Fruit fly (Drosophila melanogaster): ENCODE results near the gene CG13040.

- TF ChIP-seq bab1 (GFP tag; optimal IDR thresholded peaks at IDR 0.05) (no peak), CG14711 (tag; optimal IDR thresholded peaks at IDR 0.05) (no peak), tj (GFP tag; optimal IDR thresholded peaks at IDR 0.05) (no peak), CG5204 (GFP tag; optimal IDR thresholded peaks at IDR 0.05) (no peak), Crg-1 (GFP tag; optimal IDR thresholded peaks at IDR 0.05) (no peak), CG33017 (tag; optimal IDR thresholded peaks at IDR 0.05) (no peak), pad (GFP tag; optimal IDR thresholded peaks at IDR 0.05) (no peak), CG7045 (GFP tag; optimal IDR thresholded peaks at IDR 0.05) (no peak), ovo (GFP tag; optimal IDR thresholded peaks at IDR 0.05) (no peak), CG7101 (tag; optimal IDR thresholded peaks at IDR 0.05) (no peak)
Measured at dm6 chr3L:16279987-16280454, 46.5 kb downstream of the CG13040 start, which contains the start of gene CG13064.

Measured in whole organism, adult.